Fruit fly (Drosophila melanogaster) S2 (cell line): Measurements from ENCODE around the gene CG33514.

ENCODE experiments used
- CG8478 ChIP-seq: fragments of >200 bp; optimal IDR thresholded peaks from 2 replicates; lab custom pipeline; 2018
- CTCF ChIP-seq, 2 experiments: fragments of >200 bp; optimal IDR thresholded peaks; 2 replicates each; lab custom pipeline; 2018

Gene CG33514

DNA sequence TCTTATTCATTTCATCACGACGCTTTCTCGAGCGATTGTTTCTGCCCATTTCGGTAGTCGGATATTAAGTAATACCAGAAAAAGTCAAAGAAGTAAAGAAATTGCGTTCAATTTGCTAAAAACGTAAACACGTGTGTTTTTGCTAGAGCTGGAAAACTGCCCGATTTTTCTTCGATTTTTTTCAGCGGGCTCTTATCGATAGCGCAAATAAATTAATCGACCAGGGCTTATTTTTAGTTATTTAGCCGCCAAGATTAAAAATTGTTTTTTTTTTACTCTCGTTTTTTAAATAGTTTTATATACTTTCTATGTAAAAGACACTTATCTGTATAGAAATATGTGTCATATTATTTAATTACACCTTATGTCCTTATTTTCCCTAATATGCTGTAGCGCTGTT, 40.7 kb downstream of the CG33514 start, which contains the start of gene CG15019:
Gene CG15019 (minus strand): TSS at position 138 of the 400 bp plus-strand sequence.
- TF ChIP-seq CG8478 (no peak), CTCF (optimal IDR thresholded peaks at IDR 0.05; lab: Kevin White, UChicago) (no peak)

dm6 chr3L:4406653-4407257, 41.5 kb downstream of the CG33514 start, which contains the start of gene TP53INP:
TSS of gene TP53INP (plus strand) at chr3L:4406943.
- TF ChIP-seq CG8478 (no peak), CTCF (optimal IDR thresholded peaks at IDR 0.05; lab: Kevin White, UChicago) (no peak)

DNA sequence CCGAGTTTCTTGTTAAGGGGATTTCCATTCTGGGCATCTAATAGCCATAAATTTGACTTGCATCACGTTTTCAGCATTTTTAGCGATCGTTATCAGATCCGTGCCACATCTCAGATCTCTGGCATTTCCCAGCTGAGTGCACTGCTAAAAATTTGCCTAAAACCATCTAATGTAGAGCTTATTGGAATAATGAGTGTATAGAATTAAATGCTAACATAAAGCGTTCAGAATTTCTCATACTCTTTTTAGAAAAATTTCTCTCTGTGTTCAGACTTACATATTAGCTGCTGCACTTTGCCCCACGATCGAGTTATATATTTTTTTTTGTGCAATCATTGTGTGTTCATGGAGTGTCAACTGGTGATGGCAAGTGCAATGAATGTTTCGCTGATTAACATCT, 42.5 kb downstream of the CG33514 start:
- TF ChIP-seq CTCF (optimal IDR thresholded peaks at IDR 0.05; lab: Kevin White, UChicago) = no peak
- TF ChIP-seq CG8478 = no peak

DNA sequence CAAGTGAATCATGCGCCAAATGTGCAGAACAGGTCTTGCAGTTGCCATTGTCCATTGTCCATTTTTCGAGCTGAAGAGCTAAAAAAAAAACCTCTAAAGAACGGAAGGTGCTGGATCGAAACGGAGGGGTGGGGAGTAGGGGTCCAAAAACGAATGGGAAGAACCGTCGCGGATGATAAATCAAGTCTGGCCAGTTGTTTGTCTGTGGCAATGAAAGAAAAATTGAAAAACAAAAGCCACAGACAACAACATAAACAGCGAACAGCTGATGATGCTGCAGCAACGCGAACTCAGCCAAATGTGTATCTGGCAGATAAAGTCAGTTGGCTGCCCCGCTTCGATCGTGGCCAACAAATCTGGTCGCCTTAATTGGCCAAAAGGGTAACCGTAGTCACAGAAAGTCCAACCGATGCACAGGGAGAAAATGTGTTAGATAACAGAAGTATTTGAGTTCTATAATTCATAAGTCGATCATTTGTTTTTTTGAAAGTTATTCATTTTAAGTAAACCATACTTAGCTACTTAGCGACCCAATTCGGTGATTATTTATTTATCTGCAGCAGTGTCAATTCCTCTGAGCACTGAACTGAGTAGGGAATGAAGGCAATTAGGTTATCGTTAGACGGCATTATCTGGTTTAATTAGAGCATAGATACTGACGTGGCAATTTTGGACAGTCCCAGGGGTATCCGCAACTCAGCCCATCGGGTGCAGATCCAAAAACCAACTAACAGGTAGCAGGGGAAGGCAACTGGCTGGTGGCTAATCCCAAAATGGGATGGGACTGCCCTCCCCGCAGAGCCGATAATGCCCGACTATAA, 43.3 kb downstream of the CG33514 start:
- TF ChIP-seq CTCF (optimal IDR thresholded peaks at IDR 0.05; lab: Kevin White, UChicago) = no peak
- no peak for TF ChIP-seq CG8478

- TF ChIP-seq CTCF (optimal IDR thresholded peaks at IDR 0.05; lab: Kevin White, UChicago) = no peak
- no peak for TF ChIP-seq CG8478
Observed at dm6 chr3L:4409134-4409897, 44.1 kb downstream of the CG33514 start.

dm6 chr3L:4409898-4410629, 44.8 kb downstream of the CG33514 start:
- TF ChIP-seq CTCF (optimal IDR thresholded peaks at IDR 0.05; lab: Kevin White, UChicago) (no peak), CG8478 (no peak)

DNA sequence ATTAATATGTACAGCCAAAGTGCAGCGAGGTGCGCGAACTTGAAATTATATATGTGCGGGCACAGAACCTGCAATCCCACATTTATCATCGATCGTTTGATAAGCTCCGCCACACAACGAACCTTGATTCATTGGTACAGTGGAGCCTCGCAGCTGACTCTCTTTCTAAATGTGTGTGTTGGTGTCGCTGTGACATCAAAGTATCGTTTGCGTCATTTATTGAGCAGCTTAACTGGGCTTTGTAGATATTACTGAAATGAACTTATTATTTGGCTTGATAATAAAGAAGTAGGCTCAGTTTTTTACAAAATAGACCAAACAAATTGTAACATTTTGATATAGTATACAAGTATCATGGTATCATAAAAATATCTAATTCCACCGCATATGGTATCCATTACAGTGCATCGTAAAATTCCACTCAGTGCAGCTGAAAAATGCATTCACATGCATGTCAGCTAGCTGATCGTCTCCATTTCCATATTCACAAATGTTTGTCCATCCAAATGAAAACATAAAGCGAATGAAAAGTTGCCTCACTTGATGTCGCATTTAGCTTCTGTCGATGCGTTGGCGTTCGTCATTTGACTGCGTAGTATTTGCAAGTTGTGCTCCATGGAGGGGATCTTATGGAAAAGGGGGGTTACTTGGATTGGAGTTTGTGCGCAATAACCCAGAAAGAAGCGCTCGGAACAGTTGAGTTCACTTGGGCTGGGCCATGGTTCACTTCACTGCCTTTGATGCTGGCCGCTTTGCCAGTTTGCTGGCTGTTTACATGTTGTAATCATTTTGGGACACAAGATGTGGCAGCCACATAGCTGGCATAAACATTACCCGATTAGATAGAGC, 46.0 kb downstream of the CG33514 start:
- TF ChIP-seq CTCF (optimal IDR thresholded peaks at IDR 0.05; lab: Kevin White, UChicago) (no peak), CG8478 (no peak)

dm6 chr3L:4411951-4412350, 46.7 kb downstream of the CG33514 start:
- no peak for TF ChIP-seq CTCF (optimal IDR thresholded peaks at IDR 0.05; lab: Kevin White, UChicago)

- TF ChIP-seq CG8478 (no peak), CTCF (optimal IDR thresholded peaks at IDR 0.05; lab: Kevin White, UChicago) (no peak)
Observed at dm6 chr3L:4412974-4413373, 47.7 kb downstream of the CG33514 start.

DNA sequence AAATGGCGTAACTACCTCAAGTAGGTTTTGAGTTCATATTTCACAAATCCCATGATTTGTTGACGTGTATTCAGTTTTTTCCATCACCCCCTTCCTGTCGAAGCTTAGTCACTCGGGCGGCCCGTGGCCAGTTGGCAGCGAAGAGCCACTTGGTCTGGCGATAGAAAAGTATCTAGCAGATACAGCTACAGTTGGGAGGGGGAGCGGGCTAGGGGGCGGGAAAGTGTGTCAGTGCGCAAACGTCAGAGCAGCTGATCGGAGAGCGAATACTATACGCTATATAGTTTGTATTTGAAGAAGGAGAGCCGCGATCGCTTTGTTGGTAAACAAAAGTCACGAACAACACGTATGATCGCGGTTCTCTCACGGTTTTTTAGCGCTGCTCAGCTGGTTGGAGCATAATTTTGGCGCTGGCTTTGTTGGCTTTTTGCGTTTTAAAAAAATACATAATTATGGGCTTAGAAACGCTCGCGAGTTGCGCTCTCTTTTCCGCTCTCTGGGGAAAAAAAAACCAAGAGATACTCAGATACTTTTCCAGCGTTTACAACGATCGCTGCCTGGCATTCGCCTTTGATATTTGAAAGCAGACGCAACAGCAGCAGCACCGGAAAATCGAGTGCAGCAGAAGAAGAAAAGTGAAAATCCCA, 48.7 kb downstream of the CG33514 start:
- TF ChIP-seq CTCF (optimal IDR thresholded peaks at IDR 0.05; lab: Kevin White, UChicago) (no peak), CG8478 (no peak)

dm6 chr3L:4414579-4414978, 49.3 kb downstream of the CG33514 start:
- TF ChIP-seq CG8478 (no peak), CTCF (optimal IDR thresholded peaks at IDR 0.05; lab: Kevin White, UChicago) (no peak)

- TF ChIP-seq CG8478 = no peak
- no peak for TF ChIP-seq CTCF (optimal IDR thresholded peaks at IDR 0.05; lab: Kevin White, UChicago)
Observed at dm6 chr3L:4415326-4416274, 50.4 kb downstream of the CG33514 start.
